Worm (Caenorhabditis elegans): Measurements from ENCODE around the gene irld-11.

Gene irld-11

DNA sequence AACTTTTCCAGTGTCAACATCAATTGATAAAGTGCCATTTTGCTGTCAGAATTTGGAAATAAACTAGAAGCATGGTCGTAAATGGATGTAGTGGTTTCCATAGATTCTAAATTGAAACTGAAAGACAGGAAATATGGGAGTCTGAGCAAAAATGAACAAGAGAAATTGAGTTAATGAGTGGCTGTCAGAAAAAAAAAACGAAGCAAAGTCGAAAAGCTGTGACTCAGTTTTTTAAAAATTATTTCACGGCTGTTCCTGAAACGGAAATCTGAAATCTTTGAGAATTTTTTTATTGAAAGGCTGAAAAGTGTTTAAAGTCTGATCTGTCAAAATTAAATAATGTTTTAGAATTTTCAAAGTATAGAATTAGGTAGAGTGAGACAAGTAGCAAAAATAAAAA lies 23.3 kb downstream of the irld-11 start, which contains the start of gene srw-98:
srw-98 (minus strand) TSS at position 101 of the 400 bp plus-strand sequence.
- TF ChIP-seq sptf-1 (tag; optimal IDR thresholded peaks at IDR 0.05) (no peak), sup-37 (GFP tag; optimal IDR thresholded peaks at IDR 0.05) (no peak), mdl-1 (tag; optimal IDR thresholded peaks at IDR 0.05) (no peak), fkh-8 (tag; optimal IDR thresholded peaks at IDR 0.05) (no peak), blmp-1 (tag; optimal IDR thresholded peaks at IDR 0.05) (no peak), ceh-90 (tag; optimal IDR thresholded peaks at IDR 0.05) (no peak), zip-4 (GFP tag; optimal IDR thresholded peaks at IDR 0.05) (no peak)

DNA sequence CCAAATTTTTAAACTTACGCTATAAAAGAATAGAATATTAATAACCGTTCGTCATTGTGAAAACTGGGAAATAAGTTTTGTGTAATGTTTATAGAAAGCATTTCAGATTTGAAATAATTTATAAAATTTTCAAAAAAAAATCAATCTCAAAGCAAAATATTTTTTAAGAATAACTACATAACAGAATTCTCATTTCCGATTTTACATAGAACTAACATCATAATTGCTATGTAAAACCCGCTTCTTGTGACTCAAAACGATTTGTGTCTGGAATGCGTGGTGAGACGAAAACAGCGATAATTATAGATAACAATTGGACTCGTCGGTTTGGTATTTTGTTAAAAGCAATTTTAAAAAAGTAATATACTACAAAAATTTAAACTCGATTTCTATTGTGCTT lies 25.8 kb downstream of the irld-11 start, which contains the start of gene srw-91:
srw-91 (minus strand) TSS at position 101 of the 400 bp plus-strand sequence.
- TF ChIP-seq ceh-63 (GFP tag; optimal IDR thresholded peaks at IDR 0.05) (no peak), nhr-237 (tag; optimal IDR thresholded peaks at IDR 0.05) (no peak), nhr-71 (tag; optimal IDR thresholded peaks at IDR 0.05) (no peak), aly-2 (tag; optimal IDR thresholded peaks at IDR 0.05) (no peak), egl-27 (tag; optimal IDR thresholded peaks at IDR 0.05) (no peak), lin-15B (tag; optimal IDR thresholded peaks at IDR 0.05) (no peak), C16A3.4 (tag; optimal IDR thresholded peaks at IDR 0.05) (no peak), zip-4 (GFP tag; optimal IDR thresholded peaks at IDR 0.05) (no peak), nhr-85 (tag) (no peak), fkh-4 (tag; optimal IDR thresholded peaks at IDR 0.05; ENCODE audit: borderline replicate concordance) (no peak), ceh-8 (GFP tag; optimal IDR thresholded peaks at IDR 0.05) (no peak), irx-1 (tag; optimal IDR thresholded peaks at IDR 0.05) (no peak), efl-1 (optimal IDR thresholded peaks at IDR 0.05) (no peak), efl-1 (GFP tag; optimal IDR thresholded peaks at IDR 0.05 in 1 of 2) (no peak), xbp-1 (tag; optimal IDR thresholded peaks at IDR 0.05) (no peak), vab-15 (tag; optimal IDR thresholded peaks at IDR 0.05) (no peak)

DNA sequence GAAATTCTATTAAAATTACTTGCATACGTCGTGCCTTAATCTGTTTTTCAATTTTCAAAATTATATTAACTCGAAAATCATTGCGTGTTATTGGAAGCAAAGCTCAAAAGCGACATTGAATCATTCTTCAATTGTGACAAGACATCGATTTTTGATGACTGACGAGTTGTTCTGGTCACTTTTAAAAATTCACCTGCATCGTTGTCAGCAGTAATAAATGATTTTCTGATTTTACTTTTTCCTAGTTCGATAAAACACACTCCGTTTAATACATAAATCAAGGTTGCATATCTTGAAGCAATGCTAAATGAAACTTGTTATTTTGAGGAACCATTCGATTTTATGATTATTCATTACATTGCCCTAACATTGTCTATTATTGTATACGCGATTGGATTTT lies 27.3 kb downstream of the irld-11 start, which contains the start of gene srh-3:
srh-3 (plus strand) TSS at position 301 of the 400 bp plus-strand sequence.
- TF ChIP-seq tbx-2 (tag; optimal IDR thresholded peaks at IDR 0.05) (no peak), ets-5 (GFP tag; IDR thresholded peaks at IDR 0.05) (no peak), mef-2 (tag; optimal IDR thresholded peaks at IDR 0.05) (no peak), sup-37 (GFP tag; optimal IDR thresholded peaks at IDR 0.05) (no peak), unc-86 (tag; optimal IDR thresholded peaks at IDR 0.05) (no peak), lin-35 (GFP tag; optimal IDR thresholded peaks at IDR 0.05) (no peak), ztf-11 (tag; optimal IDR thresholded peaks at IDR 0.05) (no peak), aly-2 (tag; optimal IDR thresholded peaks at IDR 0.05) (no peak), nhr-12 (tag; optimal IDR thresholded peaks at IDR 0.05) (no peak), nhr-28 (tag; optimal IDR thresholded peaks at IDR 0.05) (no peak), lsy-2 (tag; optimal IDR thresholded peaks at IDR 0.05) (no peak), lin-15B (tag; optimal IDR thresholded peaks at IDR 0.05) (no peak), C16A3.4 (tag; optimal IDR thresholded peaks at IDR 0.05) (no peak), vab-15 (tag; optimal IDR thresholded peaks at IDR 0.05) (no peak), alr-1 (tag; optimal IDR thresholded peaks at IDR 0.05; ENCODE audit: borderline replicate concordance) (no peak), hpl-2 (GFP tag; optimal IDR thresholded peaks at IDR 0.05) (no peak), nhr-71 (tag; optimal IDR thresholded peaks at IDR 0.05) (no peak), dsc-1 (tag; optimal IDR thresholded peaks at IDR 0.05) (no peak), egl-13 (tag; optimal IDR thresholded peaks at IDR 0.05) (no peak)

DNA sequence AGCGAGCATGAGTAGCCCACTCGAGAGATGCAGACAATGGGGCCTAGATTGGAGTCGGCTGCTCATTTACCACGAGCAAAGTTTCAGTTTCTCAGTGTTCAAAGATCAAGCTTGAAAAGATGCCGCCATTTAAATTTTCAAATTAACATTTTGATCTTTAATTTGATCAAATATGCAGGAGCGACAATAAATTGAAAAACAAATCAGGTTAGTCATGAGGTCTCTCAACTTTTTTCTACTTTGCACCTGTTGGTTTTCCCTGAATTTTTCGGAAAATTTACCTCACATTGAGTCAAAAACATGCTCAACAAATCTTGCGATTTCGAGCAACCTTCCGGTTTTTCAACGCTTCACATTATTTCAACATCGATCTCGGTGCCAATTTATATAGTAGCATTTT lies 30.4 kb downstream of the irld-11 start, which contains the start of gene srh-5:
srh-5 (plus strand) TSS at position 301 of the 400 bp plus-strand sequence.
- TF ChIP-seq mab-9 (GFP tag; IDR thresholded peaks at IDR 0.05), result no peak
- TF ChIP-seq pax-3 (tag; optimal IDR thresholded peaks at IDR 0.05), result no peak

Measured in whole organism, L1 larva.